Worm (Caenorhabditis elegans) whole organism, early embryonic: ENCODE measurements around the gene K08C7.6.

Source experiments
- B0310.2 ChIP-seq: sonication (generic microtip); optimal IDR thresholded peaks from 2 replicates; lab custom pipeline; 2016; ENCODE audit warnings: mild to moderate bottlenecking, missing genetic modification characterization, missing compliant biosample characterization
- F13C5.2 ChIP-seq: sonication (generic microtip); optimal IDR thresholded peaks from 2 replicates; lab custom pipeline; 2017; ENCODE audit warnings: mild to moderate bottlenecking, missing genetic modification characterization, inconsistent platforms, missing compliant biosample characterization
- aly-1 ChIP-seq: sonication (generic microtip); optimal IDR thresholded peaks from 2 replicates; lab custom pipeline; 2016; ENCODE audit warnings: missing genetic modification characterization, missing compliant biosample characterization
- ama-1 ChIP-seq: fragments of 150-350 bp; optimal IDR thresholded peaks from 2 replicates; lab custom pipeline; 2014
- ceh-13 ChIP-seq: fragments of 200-800 bp; sonication (Bioruptor generic); optimal IDR thresholded peaks from 2 replicates; lab custom pipeline; 2018; ENCODE audit warnings: mild to moderate bottlenecking, missing genetic modification characterization, missing compliant biosample characterization
- ceh-36 ChIP-seq: sonication (generic microtip); optimal IDR thresholded peaks from 2 replicates; lab custom pipeline; 2016; ENCODE audit warnings: missing genetic modification characterization, inconsistent platforms, missing compliant biosample characterization
- ets-7 ChIP-seq: sonication (generic microtip); optimal IDR thresholded peaks from 2 replicates; lab custom pipeline; 2016; ENCODE audit warnings: missing genotype, missing genetic modification characterization, missing compliant biosample characterization
- flt-1 ChIP-seq: fragments of 200-800 bp; sonication (Bioruptor generic); IDR thresholded peaks from 2 replicates; pipeline ENCODE4 v1.3.6; 2022; ENCODE audit warnings: missing genetic modification characterization, missing compliant biosample characterization
- hmbx-1 ChIP-seq: sonication (generic microtip); optimal IDR thresholded peaks from 2 replicates; lab custom pipeline; 2016; ENCODE audit warnings: mild to moderate bottlenecking, missing genetic modification characterization, missing compliant biosample characterization
- hmg-4 ChIP-seq: fragments of 200-800 bp; sonication (Bioruptor generic); optimal IDR thresholded peaks from 2 replicates; lab custom pipeline; 2018; ENCODE audit warnings: mild to moderate bottlenecking, missing genetic modification characterization, missing compliant biosample characterization
- hnd-1 ChIP-seq: sonication (generic microtip); optimal IDR thresholded peaks from 2 replicates; lab custom pipeline; 2016; ENCODE audit warnings: missing genetic modification characterization, missing compliant biosample characterization
- pes-1 ChIP-seq: fragments of 200-800 bp; sonication (Bioruptor generic); IDR thresholded peaks from 2 replicates; pipeline ENCODE4 v1.3.6; 2022; ENCODE audit warnings: missing genetic modification reagents, missing genetic modification characterization, missing compliant biosample characterization
- scrt-1 ChIP-seq: fragments of 200-800 bp; sonication (Bioruptor generic); IDR thresholded peaks from 2 replicates; pipeline ENCODE4 v1.3.6; 2022; ENCODE audit warnings: missing genetic modification characterization, missing compliant biosample characterization
- sea-1 ChIP-seq: fragments of 200-800 bp; sonication (Bioruptor generic); conservative IDR thresholded peaks from 2 replicates; pipeline ENCODE4 v1.3.6; 2022; ENCODE audit warnings: missing genetic modification characterization, missing compliant biosample characterization
- tbx-11 ChIP-seq: fragments of 200-800 bp; sonication (Bioruptor generic); IDR thresholded peaks from 2 replicates; pipeline ENCODE4 v1.3.6; 2022; ENCODE audit warnings: missing genetic modification characterization, missing compliant biosample characterization
- tbx-37 ChIP-seq: fragments of 200-800 bp; sonication (Bioruptor generic); conservative IDR thresholded peaks from 2 replicates; pipeline ENCODE4 v1.3.6; 2022; ENCODE audit warnings: missing genetic modification reagents, missing genetic modification characterization, missing compliant biosample characterization
- tra-4 ChIP-seq: sonication (generic microtip); optimal IDR thresholded peaks from 2 replicates; lab custom pipeline; 2017; ENCODE audit warnings: missing genetic modification characterization, missing compliant biosample characterization

K08C7.6 gene

DNA sequence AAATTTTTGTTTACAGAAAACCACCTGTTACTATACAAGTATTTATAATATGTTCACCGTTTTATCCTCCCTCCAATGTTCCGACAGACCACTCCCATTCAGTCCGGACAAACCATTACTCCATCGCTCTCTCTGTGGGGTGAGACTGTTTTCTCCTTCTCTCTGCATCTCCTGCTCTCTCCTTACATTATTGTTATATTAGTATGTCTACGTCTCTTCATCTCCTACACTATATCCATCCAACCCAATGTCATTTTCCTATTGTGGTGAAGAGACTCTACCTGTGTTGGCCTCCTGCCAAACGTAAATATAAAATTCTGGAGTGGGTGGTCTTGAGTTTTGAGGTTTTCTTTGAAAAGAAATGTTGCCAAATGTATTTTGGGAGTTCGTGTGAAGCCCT is 28.9 kb upstream of the K08C7.6 start:
- TF ChIP-seq hnd-1 (no peak), scrt-1 (no peak), aly-1 (tag; lab: Kevin White, UChicago) (no peak), ama-1 (lab: Kevin White, UChicago) (no peak), ets-7 (tag; lab: Kevin White, UChicago) (no peak), ceh-13 (GFP tag; lab: Kevin White, UChicago) (no peak), tra-4 (tag; lab: Kevin White, UChicago) (no peak), pes-1 (GFP tag; lab: Robert Waterston, UW) (no peak)

DNA sequence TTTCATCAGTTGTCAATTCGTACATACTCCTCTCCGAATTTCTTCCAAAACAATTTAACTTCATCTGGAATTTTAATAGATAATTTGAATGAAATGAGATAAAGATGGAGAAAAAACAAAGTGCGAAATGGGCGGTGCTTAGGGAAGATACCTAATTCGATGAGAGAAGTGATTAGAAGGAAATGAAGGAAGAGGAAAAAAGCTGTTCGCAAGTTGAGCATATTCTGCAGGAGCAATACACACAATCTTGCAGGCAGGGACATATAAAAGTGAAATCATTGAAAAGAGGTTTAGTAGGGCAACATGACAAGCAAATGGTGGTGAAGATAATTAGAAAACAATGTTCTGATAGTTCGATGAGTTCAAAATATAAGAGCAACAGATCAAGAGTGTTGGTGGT is 26.1 kb upstream of the K08C7.6 start, which contains the start of gene glb-21:
TSS of gene glb-21 (minus strand) at position 66 of the 400 bp plus-strand sequence.
- TF ChIP-seq pes-1 (GFP tag; lab: Robert Waterston, UW) (no peak), aly-1 (tag; lab: Kevin White, UChicago) (no peak), hnd-1 (no peak), F13C5.2 (tag; lab: Kevin White, UChicago) (no peak), tra-4 (tag; lab: Kevin White, UChicago) (no peak), sea-1 (GFP tag; lab: Robert Waterston, UW) (no peak), ceh-36 (tag; lab: Kevin White, UChicago) (no peak), ama-1 (lab: Kevin White, UChicago) (no peak), ceh-13 (GFP tag; lab: Kevin White, UChicago) (no peak), B0310.2 (tag; lab: Kevin White, UChicago) (no peak), tbx-11 (GFP tag; lab: Robert Waterston, UW) (no peak), flt-1 (GFP tag; lab: Robert Waterston, UW) (no peak), tbx-37 (GFP tag; lab: Robert Waterston, UW) (no peak), scrt-1 (no peak), hmg-4 (GFP tag; lab: Kevin White, UChicago) (no peak), ets-7 (tag; lab: Kevin White, UChicago) (no peak), hmbx-1 (no peak)

DNA sequence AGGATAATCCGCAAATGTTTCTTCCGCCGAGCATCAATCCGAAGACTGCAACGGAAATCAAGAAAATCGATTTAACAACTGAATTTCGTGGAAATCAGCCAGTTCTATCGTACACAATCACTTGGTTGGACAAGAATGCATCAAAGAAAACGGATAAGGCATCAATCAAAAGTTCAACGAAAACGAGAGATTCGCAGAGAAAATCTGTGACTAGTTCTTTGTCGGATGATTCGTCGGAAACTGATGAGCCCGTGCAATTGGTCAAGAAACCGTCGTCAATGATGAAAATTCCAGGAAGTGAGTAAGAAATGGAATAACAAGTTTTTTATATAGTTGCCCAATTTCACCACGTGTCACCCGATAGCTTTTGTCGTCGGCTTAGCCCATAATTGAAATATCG is 20.4 kb upstream of the K08C7.6 start, which contains the start of gene R102.6:
TSS of gene R102.6 (minus strand) at position 101 of the 400 bp plus-strand sequence.
- TF ChIP-seq hmbx-1 = no peak
- TF ChIP-seq ets-7 (tag; lab: Kevin White, UChicago) = no peak
- TF ChIP-seq ama-1 (lab: Kevin White, UChicago) = no peak
- no peak for TF ChIP-seq pes-1 (GFP tag; lab: Robert Waterston, UW)
- TF ChIP-seq F13C5.2 (tag; lab: Kevin White, UChicago) = no peak
- TF ChIP-seq ceh-36 (tag; lab: Kevin White, UChicago) = no peak
- TF ChIP-seq tbx-37 (GFP tag; lab: Robert Waterston, UW) = no peak
- no peak for TF ChIP-seq B0310.2 (tag; lab: Kevin White, UChicago)
- no peak for TF ChIP-seq tbx-11 (GFP tag; lab: Robert Waterston, UW)
- TF ChIP-seq hnd-1 = no peak
- no peak for TF ChIP-seq ceh-13 (GFP tag; lab: Kevin White, UChicago)
- TF ChIP-seq sea-1 (GFP tag; lab: Robert Waterston, UW) = no peak
- no peak for TF ChIP-seq flt-1 (GFP tag; lab: Robert Waterston, UW)
- no peak for TF ChIP-seq aly-1 (tag; lab: Kevin White, UChicago)
- TF ChIP-seq tra-4 (tag; lab: Kevin White, UChicago) = no peak
- no peak for TF ChIP-seq hmg-4 (GFP tag; lab: Kevin White, UChicago)
- TF ChIP-seq scrt-1 = no peak

DNA sequence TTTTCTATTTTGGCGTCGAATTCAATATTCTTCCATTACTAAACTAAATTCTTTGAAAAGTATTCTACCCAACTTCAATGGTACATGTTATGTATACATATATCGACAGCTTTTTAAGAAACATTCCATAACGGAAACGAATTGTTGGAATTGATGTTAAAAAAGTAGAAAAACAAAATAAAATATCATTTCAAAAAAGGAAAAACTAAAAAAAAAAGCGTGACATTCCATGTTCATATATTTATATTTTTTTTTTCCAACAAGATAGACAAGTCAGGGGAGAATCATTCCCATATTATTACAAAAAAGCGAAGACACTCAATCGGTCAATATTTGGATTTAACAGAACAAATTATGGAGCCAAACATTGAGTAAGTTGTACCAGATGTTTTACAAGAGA is 19.5 kb upstream of the K08C7.6 start, which contains the start of gene R102.10:
TSS of gene R102.10 (plus strand) at position 301 of the 400 bp plus-strand sequence.
- no peak for TF ChIP-seq pes-1 (GFP tag; lab: Robert Waterston, UW)
- no peak for TF ChIP-seq ama-1 (lab: Kevin White, UChicago)
- TF ChIP-seq scrt-1 = no peak
- TF ChIP-seq F13C5.2 (tag; lab: Kevin White, UChicago) = no peak
- TF ChIP-seq sea-1 (GFP tag; lab: Robert Waterston, UW) = no peak
- TF ChIP-seq tra-4 (tag; lab: Kevin White, UChicago) = no peak
- no peak for TF ChIP-seq flt-1 (GFP tag; lab: Robert Waterston, UW)
- TF ChIP-seq hmg-4 (GFP tag; lab: Kevin White, UChicago) = no peak

DNA sequence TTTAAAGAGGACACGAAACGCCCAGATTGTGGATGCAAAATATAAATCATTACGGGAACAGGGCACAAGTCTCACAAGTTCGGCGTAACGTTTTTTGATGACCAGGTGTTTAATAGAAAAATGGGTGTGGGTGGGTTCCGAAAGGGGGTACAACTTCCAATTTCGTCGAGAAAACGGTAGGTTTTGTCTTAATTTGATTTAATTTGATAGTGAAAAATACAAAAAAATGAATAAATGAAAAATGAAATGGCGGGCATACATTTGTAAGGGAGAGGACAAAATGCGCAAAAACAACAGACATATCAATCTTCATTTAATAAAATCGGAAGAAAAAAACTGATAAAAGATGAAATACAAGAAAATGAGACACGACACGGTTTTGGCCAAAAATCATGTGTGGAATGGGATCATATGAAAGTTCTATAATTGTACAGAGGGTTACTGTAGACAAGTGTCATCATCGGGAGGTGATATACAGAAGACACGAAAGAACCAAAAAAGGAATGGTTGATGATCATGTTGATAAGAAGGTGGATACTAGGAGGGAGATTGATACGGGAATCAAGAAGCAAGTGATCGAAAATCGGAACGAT is 16.3 kb upstream of the K08C7.6 start:
- no peak for TF ChIP-seq F13C5.2 (tag; lab: Kevin White, UChicago)
- no peak for TF ChIP-seq sea-1 (GFP tag; lab: Robert Waterston, UW)
- no peak for TF ChIP-seq scrt-1
- no peak for TF ChIP-seq tra-4 (tag; lab: Kevin White, UChicago)
- no peak for TF ChIP-seq tbx-11 (GFP tag; lab: Robert Waterston, UW)
- no peak for TF ChIP-seq B0310.2 (tag; lab: Kevin White, UChicago)
- TF ChIP-seq pes-1 (GFP tag; lab: Robert Waterston, UW) = no peak
- TF ChIP-seq hnd-1 = no peak

DNA sequence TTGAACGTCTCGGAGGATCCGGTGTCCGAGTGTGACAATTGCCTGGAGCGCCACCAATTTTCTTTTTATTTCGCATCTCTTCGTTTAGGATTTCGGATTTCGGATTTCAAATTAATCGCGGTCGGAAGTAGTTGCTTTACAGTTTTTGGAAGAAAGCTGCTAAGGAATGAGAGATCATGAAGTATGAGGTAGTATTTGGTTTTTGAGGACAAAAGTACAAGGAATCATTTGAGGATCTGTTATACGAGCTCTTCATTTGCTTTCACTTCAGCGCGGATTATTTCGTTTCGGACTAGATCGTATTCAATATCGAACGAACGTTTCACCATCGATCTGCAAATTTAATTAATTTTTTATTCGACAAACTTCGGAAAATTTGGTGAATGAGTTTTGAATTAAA is 14.0 kb upstream of the K08C7.6 start, which contains the start of gene R102.11:
TSS of gene R102.11 (minus strand) at position 101 of the 400 bp plus-strand sequence.
- no peak for TF ChIP-seq tbx-37 (GFP tag; lab: Robert Waterston, UW)
- TF ChIP-seq ceh-13 (GFP tag; lab: Kevin White, UChicago) = no peak
- no peak for TF ChIP-seq sea-1 (GFP tag; lab: Robert Waterston, UW)
- no peak for TF ChIP-seq flt-1 (GFP tag; lab: Robert Waterston, UW)
- TF ChIP-seq pes-1 (GFP tag; lab: Robert Waterston, UW) = no peak
- TF ChIP-seq hnd-1 = no peak
- TF ChIP-seq ets-7 (tag; lab: Kevin White, UChicago) = no peak
- no peak for TF ChIP-seq F13C5.2 (tag; lab: Kevin White, UChicago)
- no peak for TF ChIP-seq tra-4 (tag; lab: Kevin White, UChicago)
- TF ChIP-seq scrt-1 = no peak
- TF ChIP-seq tbx-11 (GFP tag; lab: Robert Waterston, UW) = no peak
- TF ChIP-seq hmg-4 (GFP tag; lab: Kevin White, UChicago) = no peak
- TF ChIP-seq aly-1 (tag; lab: Kevin White, UChicago) = no peak

DNA sequence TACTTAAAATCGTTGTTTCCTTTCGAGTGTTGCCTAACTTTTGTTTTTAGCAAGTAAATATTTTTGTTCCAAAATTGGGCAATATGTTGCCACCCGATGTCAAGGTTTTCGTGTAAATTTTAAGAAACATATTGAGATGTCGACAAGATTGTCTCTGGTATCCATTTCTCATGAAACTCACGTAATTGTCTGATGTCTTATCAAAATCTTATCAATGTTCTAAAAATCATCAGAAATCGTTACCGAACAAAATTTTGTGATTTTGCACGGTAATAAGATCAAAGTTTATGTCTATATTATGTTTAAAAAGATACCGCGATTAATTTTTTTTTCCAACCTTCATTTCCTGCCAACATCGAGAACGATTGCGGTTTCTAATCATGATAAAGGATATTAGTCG is 13.3 kb upstream of the K08C7.6 start:
- TF ChIP-seq sea-1 (GFP tag; lab: Robert Waterston, UW) (no peak), scrt-1 (no peak), flt-1 (GFP tag; lab: Robert Waterston, UW) (no peak), ets-7 (tag; lab: Kevin White, UChicago) (no peak), tbx-37 (GFP tag; lab: Robert Waterston, UW) (no peak), B0310.2 (tag; lab: Kevin White, UChicago) (no peak), hmg-4 (GFP tag; lab: Kevin White, UChicago) (no peak), hmbx-1 (no peak), tbx-11 (GFP tag; lab: Robert Waterston, UW) (no peak), ceh-36 (tag; lab: Kevin White, UChicago) (no peak), ama-1 (lab: Kevin White, UChicago) (no peak), hnd-1 (no peak), aly-1 (tag; lab: Kevin White, UChicago) (no peak), pes-1 (GFP tag; lab: Robert Waterston, UW) (no peak), F13C5.2 (tag; lab: Kevin White, UChicago) (no peak), ceh-13 (GFP tag; lab: Kevin White, UChicago) (no peak), tra-4 (tag; lab: Kevin White, UChicago) (no peak)
